Fruit fly (Drosophila melanogaster) whole organism, embryonic: Measurements from ENCODE around the gene CG31898.
A peak's percentile ranks its signal among the peaks of the same experiment; 100 is the strongest.

Source experiments
- BEAF-32 ChIP-seq: fragments of 200-800 bp; sonication (Bioruptor generic); optimal IDR thresholded peaks from 3 replicates; lab custom pipeline; 2017; ENCODE audit warnings: missing biosample characterization, missing genetic modification characterization, mild to moderate bottlenecking, moderate library complexity, missing genetic modification reagents
- Blimp-1 ChIP-seq: fragments of 200-800 bp; sonication (Bioruptor generic); optimal IDR thresholded peaks from 3 replicates; lab custom pipeline; 2018; ENCODE audit warnings: missing biosample characterization, missing genetic modification characterization, mild to moderate bottlenecking, moderate library complexity, missing genetic modification reagents
- CG1024 ChIP-seq: fragments of 200-800 bp; sonication (Bioruptor generic); IDR thresholded peaks from 2 replicates; pipeline ENCODE4 v1.3.6; 2022; ENCODE audit warnings: missing biosample characterization, missing genetic modification characterization
- CG11560 ChIP-seq: fragments of 200-800 bp; sonication (Bioruptor generic); IDR thresholded peaks from 3 replicates; pipeline ENCODE4 v1.3.6; 2022; ENCODE audit warnings: missing biosample characterization, missing genetic modification characterization
- CG11723 ChIP-seq: fragments of 200-800 bp; sonication (Bioruptor generic); optimal IDR thresholded peaks from 2 replicates; lab custom pipeline; 2017; ENCODE audit warnings: missing biosample characterization, mild to moderate bottlenecking, missing genetic modification characterization
- CG12071 ChIP-seq: fragments of 200-800 bp; sonication (Bioruptor generic); optimal IDR thresholded peaks from 3 replicates; lab custom pipeline; 2018; ENCODE audit warnings: missing biosample characterization, mild to moderate bottlenecking, missing genetic modification characterization
- CG14050 ChIP-seq: fragments of 200-800 bp; sonication (Bioruptor generic); IDR thresholded peaks from 3 replicates; pipeline ENCODE4 v1.3.6; 2022; ENCODE audit warnings: missing biosample characterization, missing genetic modification characterization
- CG14441 ChIP-seq: fragments of 200-800 bp; sonication (Bioruptor generic); IDR thresholded peaks from 2 replicates; pipeline ENCODE4 v1.3.6; 2022; ENCODE audit warnings: missing biosample characterization, missing genetic modification characterization
- CG1529 ChIP-seq: fragments of 200-800 bp; sonication (Bioruptor generic); optimal IDR thresholded peaks from 3 replicates; lab custom pipeline; 2018; ENCODE audit warnings: missing biosample characterization, missing genetic modification characterization
- CG16815 ChIP-seq: fragments of 200-800 bp; sonication (Bioruptor generic); optimal IDR thresholded peaks from 3 replicates; lab custom pipeline; 2017; ENCODE audit warnings: missing biosample characterization, mild to moderate bottlenecking, missing genetic modification characterization
- CG32767 ChIP-seq: fragments of 200-800 bp; sonication (Bioruptor generic); IDR thresholded peaks from 2 replicates; pipeline ENCODE4 v1.3.6; 2022; ENCODE audit warnings: missing biosample characterization, missing genetic modification characterization
- CG33557 ChIP-seq: fragments of 200-800 bp; sonication (Bioruptor generic); optimal IDR thresholded peaks from 2 replicates; lab custom pipeline; 2019; ENCODE audit warnings: missing biosample characterization, mild to moderate bottlenecking, missing genetic modification characterization, moderate library complexity
- CG3726 ChIP-seq: fragments of 200-800 bp; sonication (Bioruptor generic); IDR thresholded peaks from 3 replicates; pipeline ENCODE4, ENCODE4 v1.3.6; 2022; ENCODE audit warnings: missing biosample characterization, missing genetic modification characterization
- CG3847 ChIP-seq: fragments of 200-800 bp; sonication (Bioruptor generic); IDR thresholded peaks from 2 replicates; pipeline ENCODE4 v1.3.6; 2022; ENCODE audit warnings: missing biosample characterization, missing genetic modification characterization
- CG5953 ChIP-seq: fragments of 200-800 bp; sonication (Bioruptor generic); IDR thresholded peaks from 2 replicates; pipeline ENCODE4 v1.3.6; 2022; ENCODE audit warnings: missing biosample characterization, missing genetic modification characterization
- CG8290 ChIP-seq, 3 experiments: fragments of 200-800 bp; sonication (Bioruptor generic); optimal IDR thresholded peaks; 2 replicates each; lab custom pipeline; 2016 to 2019; ENCODE audit warnings: missing biosample characterization in 3 of 3, missing genetic modification characterization in 3 of 3, mild to moderate bottlenecking in 2 of 3, moderate library complexity in 1 of 3
- Dip2 ChIP-seq: fragments of 200-800 bp; sonication (Bioruptor generic); IDR thresholded peaks from 2 replicates; pipeline ENCODE4 v1.3.6; 2022; ENCODE audit warnings: missing biosample characterization, missing genetic modification characterization
- Dref ChIP-seq: fragments of 200-800 bp; sonication (Bioruptor generic); IDR thresholded peaks from 2 replicates; pipeline ENCODE4 v1.3.6; 2022; ENCODE audit warnings: missing biosample characterization, missing genetic modification characterization
- HLH54F ChIP-seq: fragments of 200-800 bp; sonication (Bioruptor generic); optimal IDR thresholded peaks from 3 replicates; lab custom pipeline; 2016; ENCODE audit warnings: missing biosample characterization, missing genetic modification characterization
- Hmr ChIP-seq: fragments of 200-800 bp; sonication (Bioruptor generic); optimal IDR thresholded peaks from 3 replicates; lab custom pipeline; 2017; ENCODE audit warnings: mild to moderate bottlenecking, missing biosample characterization, missing genetic modification reagents, missing genetic modification characterization
- Hr51 ChIP-seq, 2 experiments: fragments of 200-800 bp; sonication (Bioruptor generic); optimal IDR thresholded peaks; 2 replicates in 1 of 2; 3 replicates in 1 of 2; lab custom pipeline; 2016 to 2018; ENCODE audit warnings: missing biosample characterization in 2 of 2, missing genetic modification characterization in 2 of 2, mild to moderate bottlenecking in 1 of 2, moderate library complexity in 1 of 2
- Med ChIP-seq: fragments of 200-800 bp; sonication (Bioruptor generic); peaks from one replicate; lab custom pipeline; 2016; ENCODE audit warnings: missing biosample characterization, missing genetic modification characterization, mild to moderate bottlenecking, inconsistent platforms, moderate library complexity
- NK7.1 ChIP-seq: fragments of 200-800 bp; sonication (Bioruptor generic); optimal IDR thresholded peaks from 3 replicates; lab custom pipeline; 2016; ENCODE audit warnings: missing biosample characterization, missing genetic modification characterization
- Neu2 ChIP-seq: fragments of 200-800 bp; sonication (Bioruptor generic); optimal IDR thresholded peaks from 3 replicates; lab custom pipeline; 2016; ENCODE audit warnings: missing biosample characterization, missing genetic modification characterization, borderline replicate concordance
- Nf-YB ChIP-seq: fragments of 200-800 bp; sonication (Bioruptor generic); optimal IDR thresholded peaks from 3 replicates; lab custom pipeline; 2019; ENCODE audit warnings: missing biosample characterization, mild to moderate bottlenecking, missing genetic modification characterization, moderate library complexity
- Optix ChIP-seq: fragments of 200-800 bp; sonication (Bioruptor generic); IDR thresholded peaks from 3 replicates; pipeline ENCODE4 v1.3.6; 2022; ENCODE audit warnings: missing biosample characterization, missing genetic modification characterization
- Rfx ChIP-seq: fragments of 200-800 bp; sonication (Bioruptor generic); IDR thresholded peaks from 2 replicates; pipeline ENCODE4 v1.3.6; 2022; ENCODE audit warnings: missing biosample characterization, missing genetic modification characterization
- Sox100B ChIP-seq: fragments of 200-800 bp; sonication (Bioruptor generic); optimal IDR thresholded peaks from 3 replicates; lab custom pipeline; 2018; ENCODE audit warnings: missing biosample characterization, mild to moderate bottlenecking, missing genetic modification characterization
- Ssrp ChIP-seq: fragments of 200-800 bp; sonication (Bioruptor generic); optimal IDR thresholded peaks from 2 replicates; lab custom pipeline; 2018; ENCODE audit warnings: missing biosample characterization, mild to moderate bottlenecking, missing genetic modification characterization, moderate library complexity
- Taf1 ChIP-seq: fragments of 200-800 bp; sonication (Bioruptor generic); IDR thresholded peaks from 2 replicates; pipeline ENCODE4 v1.3.6; 2022; ENCODE audit warnings: missing biosample characterization, missing genetic modification characterization
- cwo ChIP-seq: fragments of 200-800 bp; sonication (Bioruptor generic); optimal IDR thresholded peaks from 3 replicates; lab custom pipeline; 2017; ENCODE audit warnings: missing biosample characterization, missing genetic modification characterization, mild to moderate bottlenecking, moderate library complexity, missing genetic modification reagents
- dmrt99B ChIP-seq: fragments of 200-800 bp; sonication (Bioruptor generic); optimal IDR thresholded peaks from 2 replicates; lab custom pipeline; 2018; ENCODE audit warnings: missing biosample characterization, mild to moderate bottlenecking, missing genetic modification characterization, moderate library complexity
- dysf ChIP-seq: fragments of 200-800 bp; sonication (Bioruptor generic); IDR thresholded peaks from 3 replicates; pipeline ENCODE4 v1.3.6; 2022; ENCODE audit warnings: missing biosample characterization, missing genetic modification characterization
- en ChIP-seq: fragments of 200-800 bp; sonication (Bioruptor generic); optimal IDR thresholded peaks from 2 replicates; lab custom pipeline; 2016; ENCODE audit warnings: missing biosample characterization, missing genetic modification characterization
- esg ChIP-seq: fragments of 200-800 bp; sonication (Bioruptor generic); conservative IDR thresholded peaks from 2 replicates; pipeline ENCODE4 v1.3.6; 2022; ENCODE audit warnings: missing biosample characterization, missing genetic modification characterization
- exex ChIP-seq: fragments of 200-800 bp; sonication (Bioruptor generic); optimal IDR thresholded peaks from 4 replicates; lab custom pipeline; 2018; ENCODE audit warnings: missing biosample characterization, mild to moderate bottlenecking, missing genetic modification characterization, moderate library complexity
- fru ChIP-seq: fragments of >200 bp; optimal IDR thresholded peaks from 2 replicates; lab custom pipeline; 2017
- fu2 ChIP-seq: fragments of 200-800 bp; sonication (Bioruptor generic); optimal IDR thresholded peaks from 2 replicates; lab custom pipeline; 2016; ENCODE audit warnings: missing biosample characterization, missing genetic modification characterization
- gem ChIP-seq: fragments of 200-800 bp; sonication (Bioruptor generic); optimal IDR thresholded peaks from 2 replicates; lab custom pipeline; 2019; ENCODE audit warnings: missing biosample characterization, mild to moderate bottlenecking, missing genetic modification characterization, moderate library complexity
- ind ChIP-seq: fragments of 200-800 bp; sonication (Bioruptor generic); optimal IDR thresholded peaks from 3 replicates; lab custom pipeline; 2016; ENCODE audit warnings: missing biosample characterization, missing genetic modification characterization
- lab ChIP-seq: fragments of 200-800 bp; sonication (Bioruptor generic); optimal IDR thresholded peaks from 3 replicates; lab custom pipeline; 2017; ENCODE audit warnings: missing biosample characterization, missing genetic modification characterization, mild to moderate bottlenecking, moderate library complexity, missing genetic modification reagents
- lbe ChIP-seq: fragments of 200-800 bp; sonication (Bioruptor generic); optimal IDR thresholded peaks from 2 replicates; lab custom pipeline; 2016; ENCODE audit warnings: missing biosample characterization, mild to moderate bottlenecking, missing genetic modification characterization
- oc ChIP-seq: fragments of 200-800 bp; sonication (Bioruptor generic); optimal IDR thresholded peaks from 2 replicates; lab custom pipeline; 2018; ENCODE audit warnings: missing biosample characterization, mild to moderate bottlenecking, missing genetic modification characterization, moderate library complexity
- run ChIP-seq: fragments of 200-800 bp; sonication (Bioruptor generic); optimal IDR thresholded peaks from 3 replicates; lab custom pipeline; 2018; ENCODE audit warnings: missing biosample characterization, mild to moderate bottlenecking, missing genetic modification characterization
- sim ChIP-seq: fragments of 200-800 bp; sonication (Bioruptor generic); IDR thresholded peaks from 2 replicates; pipeline ENCODE4 v1.3.6; 2022; ENCODE audit warnings: missing biosample characterization, missing genetic modification characterization
- sima ChIP-seq: fragments of 200-800 bp; sonication (Bioruptor generic); optimal IDR thresholded peaks from 2 replicates; lab custom pipeline; 2016; ENCODE audit warnings: missing biosample characterization, missing genetic modification characterization
- so ChIP-seq: fragments of 200-800 bp; sonication (Bioruptor generic); IDR thresholded peaks from 3 replicates; pipeline ENCODE4 v1.3.6; 2022; ENCODE audit warnings: missing biosample characterization, missing genetic modification characterization
- tup ChIP-seq: fragments of 200-800 bp; sonication (Bioruptor generic); optimal IDR thresholded peaks from 2 replicates; lab custom pipeline; 2016; ENCODE audit warnings: missing biosample characterization, mild to moderate bottlenecking, missing genetic modification characterization, moderate library complexity

CG31898 gene

dm6 chr2L:8403286-8404270 lies 3.4 kb downstream of the CG31898 start, which contains the start of gene emb (continued):
- TF ChIP-seq BEAF-32: peak; percentile 91
- TF ChIP-seq dysf (GFP tag; lab: Robert Waterston, UW): peak; percentile 57; the same call in 2 of the 3 replicates
- TF ChIP-seq Med (GFP tag; lab: Kevin White, UChicago): peak; percentile 93
- no peak for TF ChIP-seq CG16815 (GFP tag; lab: Kevin White, UChicago)
- no peak for TF ChIP-seq sim (GFP tag; lab: Robert Waterston, UW)
- no peak for TF ChIP-seq run (tag; lab: Kevin White, UChicago)
- TF ChIP-seq Dref: peak; percentile 99
- no peak for TF ChIP-seq Dip2 (GFP tag; lab: Robert Waterston, UW)
- peak; percentile 99 for TF ChIP-seq CG11560 (tag; lab: Robert Waterston, UW)
- TF ChIP-seq CG3726 (GFP tag; lab: Robert Waterston, UW): no peak
- no peak for TF ChIP-seq esg (GFP tag; lab: Robert Waterston, UW)
- no peak for TF ChIP-seq gem (tag; lab: Kevin White, UChicago)
- peak; percentile 64 for TF ChIP-seq fu2 (GFP tag; lab: Kevin White, UChicago)
- no peak for TF ChIP-seq sima (GFP tag; lab: Kevin White, UChicago)
- TF ChIP-seq CG5953 (GFP tag; lab: Robert Waterston, UW): no peak
- TF ChIP-seq so (GFP tag; lab: Robert Waterston, UW): no peak
- TF ChIP-seq CG32767 (GFP tag; lab: Robert Waterston, UW): no peak
- no peak for TF ChIP-seq CG12071 (GFP tag; lab: Kevin White, UChicago)
- no peak for TF ChIP-seq Blimp-1 (GFP tag; lab: Kevin White, UChicago)
- TF ChIP-seq CG3847 (GFP tag; lab: Robert Waterston, UW): peak; percentile 59
- TF ChIP-seq dmrt99B (tag; lab: Kevin White, UChicago): no peak
- no peak for TF ChIP-seq lab (GFP tag; lab: Kevin White, UChicago)
- TF ChIP-seq NK7.1 (GFP tag; lab: Kevin White, UChicago): no peak
- TF ChIP-seq Rfx: peak; percentile 69
- no peak for TF ChIP-seq Neu2 (GFP tag; lab: Kevin White, UChicago)
- TF ChIP-seq CG1529: no peak
- TF ChIP-seq Taf1: 0 out of 2 replicates have a peak, but pooled peaks have one; percentile 24
- TF ChIP-seq Hmr: peak; percentile 80
- peak; percentile 95 for TF ChIP-seq CG8290 (GFP tag; optimal IDR thresholded peaks at IDR 0.05; lab: Kevin White, UChicago)
- TF ChIP-seq CG8290 (tag; optimal IDR thresholded peaks at IDR 0.05; lab: Kevin White, UChicago): peak in 1 of 2 experiments; percentile 93
- TF ChIP-seq Optix (GFP tag; lab: Robert Waterston, UW): no peak
- TF ChIP-seq CG14050: no peak
- TF ChIP-seq fru (lab: Kevin White, UChicago): no peak
- TF ChIP-seq ind (GFP tag; lab: Kevin White, UChicago): peak; percentile 37
- TF ChIP-seq HLH54F: peak; percentile 58
- TF ChIP-seq en (GFP tag; lab: Kevin White, UChicago): no peak
- TF ChIP-seq CG14441: peak; percentile 30; the same call in 1 of the 2 replicates
- TF ChIP-seq cwo (GFP tag; lab: Kevin White, UChicago): no peak
- no peak for TF ChIP-seq exex
- TF ChIP-seq CG33557 (GFP tag; lab: Kevin White, UChicago): no peak
- no peak for TF ChIP-seq tup
- peak; percentile 33 for TF ChIP-seq Ssrp
- TF ChIP-seq CG1024 (GFP tag; lab: Robert Waterston, UW): no peak
- TF ChIP-seq Hr51 (GFP tag; optimal IDR thresholded peaks at IDR 0.05; lab: Kevin White, UChicago): peak in 1 of 2 experiments; percentile 15
- TF ChIP-seq lbe (GFP tag; lab: Kevin White, UChicago): peak; percentile 7
- TF ChIP-seq oc: no peak
- TF ChIP-seq Nf-YB (GFP tag; lab: Kevin White, UChicago): no peak
- TF ChIP-seq Sox100B (GFP tag; lab: Kevin White, UChicago): no peak
- TF ChIP-seq CG11723 (GFP tag; lab: Kevin White, UChicago): no peak
